Fruit fly (Drosophila melanogaster) whole organism, wandering third instar larva: ENCODE measurements around the gene CG43759.

ENCODE experiments used
- CG32264 ChIP-seq: fragments of 200-800 bp; sonication (Bioruptor generic); optimal IDR thresholded peaks from 2 replicates; lab custom pipeline; 2016; ENCODE audit warnings: missing biosample characterization, missing genetic modification characterization
- CG9705 ChIP-seq: fragments of 200-800 bp; sonication (Bioruptor generic); optimal IDR thresholded peaks from 2 replicates; lab custom pipeline; 2018; ENCODE audit warnings: missing biosample characterization, mild to moderate bottlenecking, missing genetic modification characterization
- CrebA ChIP-seq: fragments of 200-800 bp; sonication (Bioruptor generic); optimal IDR thresholded peaks from 2 replicates; lab custom pipeline; 2016; ENCODE audit warnings: missing biosample characterization, mild to moderate bottlenecking, missing genetic modification characterization, borderline replicate concordance
- HLH106 ChIP-seq: fragments of 200-800 bp; optimal IDR thresholded peaks from 3 replicates; lab custom pipeline; 2019; ENCODE audit warnings: missing biosample characterization, mild to moderate bottlenecking, missing genetic modification characterization, moderate library complexity
- Hnf4 ChIP-seq: fragments of 200-800 bp; sonication (Bioruptor generic); optimal IDR thresholded peaks from 2 replicates; lab custom pipeline; 2016; ENCODE audit warnings: missing biosample characterization, mild to moderate bottlenecking, missing genetic modification characterization
- Hr78 ChIP-seq: fragments of >200 bp; optimal IDR thresholded peaks from 2 replicates; lab custom pipeline; 2017; ENCODE audit warnings: missing biosample characterization, missing genetic modification characterization
- Jra ChIP-seq: sonication (Bioruptor generic); optimal IDR thresholded peaks from 2 replicates; lab custom pipeline; 2016; ENCODE audit warnings: missing biosample characterization, missing genetic modification characterization
- Mio ChIP-seq: sonication (Bioruptor generic); optimal IDR thresholded peaks from 2 replicates; lab custom pipeline; 2016; ENCODE audit warnings: missing biosample characterization, missing genetic modification characterization
- Myc ChIP-seq: fragments of >200 bp; optimal IDR thresholded peaks from 2 replicates; lab custom pipeline; 2017
- N ChIP-seq: fragments of >200 bp; optimal IDR thresholded peaks from 2 replicates; lab custom pipeline; 2018; ENCODE audit warnings: missing biosample characterization, missing external identifiers, missing genetic modification characterization
- OdsH ChIP-seq: fragments of 200-800 bp; sonication (Bioruptor generic); optimal IDR thresholded peaks from 2 replicates; lab custom pipeline; 2016; ENCODE audit warnings: missing biosample characterization, mild to moderate bottlenecking, missing genetic modification characterization
- Rel ChIP-seq, 2 experiments: fragments of 200-800 bp; sonication (Bioruptor generic) in 1 of 2; optimal IDR thresholded peaks; 2 replicates in 1 of 2; 3 replicates in 1 of 2; lab custom pipeline; 2016 to 2019; ENCODE audit warnings: mild to moderate bottlenecking in 2 of 2, missing biosample characterization in 2 of 2, missing genetic modification characterization in 2 of 2, moderate library complexity in 1 of 2
- Sp1 ChIP-seq: fragments of 200-800 bp; sonication (Bioruptor generic); optimal IDR thresholded peaks from 3 replicates; lab custom pipeline; 2019; ENCODE audit warnings: missing biosample characterization, mild to moderate bottlenecking, missing genetic modification characterization, moderate library complexity
- Vsx2 ChIP-seq: fragments of 200-300, 225-300 bp; sonication (Bioruptor generic); optimal IDR thresholded peaks from 2 replicates; lab custom pipeline; 2018; ENCODE audit warnings: missing biosample characterization, missing genetic modification characterization; ENCODE audit not compliant: partially characterized antibody
- br ChIP-seq: fragments of 200-800 bp; sonication (Bioruptor generic); optimal IDR thresholded peaks from 2 replicates; lab custom pipeline; 2016; ENCODE audit warnings: missing biosample characterization, missing genetic modification characterization
- brk ChIP-seq: fragments of 200-800 bp; sonication (Bioruptor generic); optimal IDR thresholded peaks from 2 replicates; lab custom pipeline; 2016; ENCODE audit warnings: missing biosample characterization, mild to moderate bottlenecking, missing genetic modification characterization
- dl ChIP-seq, 2 experiments: fragments of 175-275, 200-275 bp in 1 of 2; fragments of 200-275 bp in 1 of 2; sonication (Bioruptor generic); optimal IDR thresholded peaks; lab custom pipeline; 2018; ENCODE audit warnings: mild to moderate bottlenecking in 2 of 2, missing biosample characterization in 2 of 2, missing genetic modification characterization in 2 of 2, moderate library complexity in 2 of 2; ENCODE audit not compliant: partially characterized antibody in 2 of 2, insufficient read depth in 1 of 2
- ey ChIP-seq: fragments of 200-800 bp; sonication (Bioruptor generic); optimal IDR thresholded peaks from 2 replicates; lab custom pipeline; 2016; ENCODE audit warnings: missing biosample characterization, missing genetic modification characterization
- foxo ChIP-seq, 2 experiments: fragments of 200-800 bp; sonication (Bioruptor generic); optimal IDR thresholded peaks; 2 replicates in 1 of 2; 3 replicates in 1 of 2; lab custom pipeline; 2016 to 2017; ENCODE audit warnings: missing biosample characterization in 2 of 2, missing genetic modification characterization in 2 of 2
- fru ChIP-seq: fragments of 200-800 bp; sonication (Bioruptor generic); optimal IDR thresholded peaks from 3 replicates; lab custom pipeline; 2016; ENCODE audit warnings: missing biosample characterization, mild to moderate bottlenecking, missing genetic modification characterization
- h ChIP-seq: fragments of 200-800 bp; sonication (Bioruptor generic); optimal IDR thresholded peaks from 3 replicates; lab custom pipeline; 2016; ENCODE audit warnings: missing biosample characterization, mild to moderate bottlenecking, missing genetic modification characterization
- lola ChIP-seq: fragments of >200 bp; optimal IDR thresholded peaks from 2 replicates; lab custom pipeline; 2017; ENCODE audit warnings: missing biosample characterization, missing genetic modification characterization
- pan ChIP-seq: fragments of >200 bp; optimal IDR thresholded peaks from 2 replicates; lab custom pipeline; 2017
- psq ChIP-seq: fragments of 200-800 bp; sonication (Bioruptor generic); optimal IDR thresholded peaks from 3 replicates; lab custom pipeline; 2017; ENCODE audit warnings: missing biosample characterization, mild to moderate bottlenecking, missing genetic modification characterization, moderate library complexity
- rgr ChIP-seq: fragments of 200-800 bp; sonication (Bioruptor generic); optimal IDR thresholded peaks from 3 replicates; lab custom pipeline; 2016; ENCODE audit warnings: missing biosample characterization, mild to moderate bottlenecking, missing genetic modification characterization
- sage ChIP-seq: fragments of 200-800 bp; sonication (Bioruptor generic); optimal IDR thresholded peaks from 2 replicates; lab custom pipeline; 2016; ENCODE audit warnings: missing biosample characterization, mild to moderate bottlenecking, missing genetic modification characterization
- sv ChIP-seq: fragments of 200-800 bp; sonication (Bioruptor generic); optimal IDR thresholded peaks from 3 replicates; lab custom pipeline; 2016; ENCODE audit warnings: missing biosample characterization, missing genetic modification characterization
- tai ChIP-seq: sonication (Bioruptor generic); optimal IDR thresholded peaks from 2 replicates; lab custom pipeline; 2016; ENCODE audit warnings: missing biosample characterization, missing genetic modification characterization
- usp ChIP-seq: fragments of >200 bp; optimal IDR thresholded peaks from 2 replicates; lab custom pipeline; 2017; ENCODE audit warnings: missing biosample characterization, missing genetic modification characterization
- woc ChIP-seq: sonication (Bioruptor generic); optimal IDR thresholded peaks from 2 replicates; lab custom pipeline; 2016; ENCODE audit warnings: missing biosample characterization, mild to moderate bottlenecking, missing genetic modification characterization

CG43759 gene

DNA sequence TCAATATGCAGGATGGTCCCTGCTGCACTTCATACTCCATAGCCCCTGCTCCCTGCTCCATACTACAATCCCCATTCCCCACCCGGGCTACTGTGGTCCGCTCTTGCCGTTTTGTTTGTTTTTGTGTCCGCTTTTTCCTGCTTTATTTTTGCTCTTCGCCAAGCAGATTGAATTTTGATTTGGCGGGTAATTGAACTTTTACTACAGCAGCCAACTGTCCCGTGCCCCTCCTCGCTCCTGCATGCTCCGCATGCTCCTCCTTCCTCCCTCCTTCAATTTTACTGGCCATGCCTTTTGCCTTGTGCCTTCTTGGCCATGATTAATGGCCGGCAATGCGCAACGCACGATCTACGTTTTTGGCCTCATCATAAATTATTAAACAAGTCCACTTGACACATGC, 44.5 kb downstream of the CG43759 start:
- TF ChIP-seq CrebA (GFP tag; lab: Kevin White, UChicago), result peak; percentile 35
- no peak for TF ChIP-seq Sp1 (GFP tag; lab: Kevin White, UChicago)
- peak; percentile 38 for TF ChIP-seq fru
- TF ChIP-seq Vsx2, result peak; percentile 31
- no peak for TF ChIP-seq brk (GFP tag; lab: Kevin White, UChicago)
- no peak for TF ChIP-seq Hr78 (GFP tag; lab: Kevin White, UChicago)
- no peak for TF ChIP-seq rgr (GFP tag; lab: Kevin White, UChicago)
- TF ChIP-seq tai (GFP tag; lab: Kevin White, UChicago), result no peak
- no peak for TF ChIP-seq Myc (lab: Kevin White, UChicago)
- no peak for TF ChIP-seq br (GFP tag; lab: Kevin White, UChicago)
- TF ChIP-seq OdsH, result no peak
- TF ChIP-seq psq, result peak; percentile 83
- no peak for TF ChIP-seq CG32264
- TF ChIP-seq Rel (GFP tag; optimal IDR thresholded peaks at IDR 0.05; lab: Kevin White, UChicago), result peak; percentile 49
- TF ChIP-seq Rel (tag; optimal IDR thresholded peaks at IDR 0.05; lab: Kevin White, UChicago), result no peak
- no peak for TF ChIP-seq lola (GFP tag; lab: Kevin White, UChicago)
- TF ChIP-seq Hnf4, result no peak
- no peak for TF ChIP-seq Jra
- TF ChIP-seq N (GFP tag; lab: Kevin White, UChicago), result no peak
- no peak for TF ChIP-seq HLH106 (tag; lab: Kevin White, UChicago)
- TF ChIP-seq dl (GFP tag; optimal IDR thresholded peaks at IDR 0.05; lab: Kevin White, UChicago; ENCODE audit: insufficient read depth in 1 of 2, partially characterized antibody in 2 of 2), result no peak
- no peak for TF ChIP-seq sv (GFP tag; lab: Kevin White, UChicago)
- TF ChIP-seq Mio (GFP tag; lab: Kevin White, UChicago), result no peak
- TF ChIP-seq woc (GFP tag; lab: Kevin White, UChicago), result no peak
- no peak for TF ChIP-seq ey (GFP tag; lab: Kevin White, UChicago)

DNA sequence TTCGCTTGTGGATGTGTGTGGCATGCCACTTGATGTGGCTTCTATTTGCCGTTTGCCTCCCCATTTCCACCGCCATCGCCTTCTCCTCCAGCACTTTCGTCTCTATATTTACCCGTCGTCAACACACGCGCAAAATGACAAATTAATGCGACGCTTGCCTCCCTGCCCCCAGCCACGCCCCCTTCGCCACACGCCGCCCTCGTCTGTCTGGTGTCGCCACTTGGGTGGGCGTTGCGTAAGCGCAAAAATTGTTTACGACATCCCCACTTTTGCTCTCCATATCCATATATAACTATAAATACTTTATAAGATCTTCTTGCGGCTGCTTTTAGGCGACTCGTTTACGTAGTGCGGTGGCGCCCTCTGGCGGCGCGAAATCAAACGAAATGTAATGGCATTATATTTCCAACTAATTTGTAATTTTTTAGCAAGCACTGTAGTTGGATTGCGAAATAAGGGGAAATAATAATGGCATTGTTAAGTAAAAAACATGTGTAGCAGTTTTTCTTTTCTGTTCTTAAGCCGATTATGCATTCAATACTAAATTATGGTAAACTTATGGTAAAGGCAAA, 50.2 kb downstream of the CG43759 start:
- TF ChIP-seq sage, result no peak
- TF ChIP-seq pan, result no peak
- TF ChIP-seq sv (GFP tag; lab: Kevin White, UChicago), result no peak
- TF ChIP-seq rgr (GFP tag; lab: Kevin White, UChicago), result no peak
- no peak for TF ChIP-seq h (GFP tag; lab: Kevin White, UChicago)
- no peak for TF ChIP-seq CG9705
- TF ChIP-seq br (GFP tag; lab: Kevin White, UChicago), result no peak
- no peak for TF ChIP-seq dl (GFP tag; optimal IDR thresholded peaks at IDR 0.05; lab: Kevin White, UChicago; ENCODE audit: insufficient read depth in 1 of 2, partially characterized antibody in 2 of 2)

dm6 chrX:18985208-18985861, 55.2 kb downstream of the CG43759 start:
- no peak for TF ChIP-seq psq
- TF ChIP-seq lola (GFP tag; lab: Kevin White, UChicago), result no peak
- no peak for TF ChIP-seq usp (GFP tag; lab: Kevin White, UChicago)
- no peak for TF ChIP-seq sv (GFP tag; lab: Kevin White, UChicago)
- no peak for TF ChIP-seq rgr (GFP tag; lab: Kevin White, UChicago)
- TF ChIP-seq CG9705, result no peak
- TF ChIP-seq sage, result no peak

dm6 chrX:18991297-18991844, 61.2 kb downstream of the CG43759 start:
- no peak for TF ChIP-seq Hnf4
- TF ChIP-seq Myc (lab: Kevin White, UChicago), result no peak
- no peak for TF ChIP-seq woc (GFP tag; lab: Kevin White, UChicago)
- no peak for TF ChIP-seq CG9705
- no peak for TF ChIP-seq foxo (GFP tag; optimal IDR thresholded peaks at IDR 0.05; lab: Kevin White, UChicago)
- TF ChIP-seq OdsH, result no peak
- no peak for TF ChIP-seq Vsx2
- no peak for TF ChIP-seq Mio (GFP tag; lab: Kevin White, UChicago)
- TF ChIP-seq Jra, result no peak
- no peak for TF ChIP-seq N (GFP tag; lab: Kevin White, UChicago)
- no peak for TF ChIP-seq CrebA (GFP tag; lab: Kevin White, UChicago)
- no peak for TF ChIP-seq Sp1 (GFP tag; lab: Kevin White, UChicago)
